Worm (Caenorhabditis elegans): ENCODE measurements around the gene srab-13.

Gene srab-13

ce11 chrV:2035545-2035944 is 7.9 kb upstream of the srab-13 start, which contains the start of gene srab-23:
TSS of gene srab-23 (minus strand) at chrV:2035645.
- TF ChIP-seq nhr-237 (tag; optimal IDR thresholded peaks at IDR 0.05) (no peak), unc-62 (GFP tag; optimal IDR thresholded peaks at IDR 0.05) (no peak), ceh-83 (GFP tag; optimal IDR thresholded peaks at IDR 0.05) (no peak), elt-3 (tag; optimal IDR thresholded peaks at IDR 0.05) (no peak), snpc-4 (tag; optimal IDR thresholded peaks at IDR 0.05) (no peak), unc-39 (tag; optimal IDR thresholded peaks at IDR 0.05) (no peak), ceh-39 (tag; optimal IDR thresholded peaks at IDR 0.05) (no peak), bed-3 (GFP tag; optimal IDR thresholded peaks at IDR 0.05) (no peak), ham-2 (GFP tag; optimal IDR thresholded peaks at IDR 0.05) (no peak)

ce11 chrV:2031454-2031853 is 3.8 kb upstream of the srab-13 start, which contains the start of gene hil-6:
TSS of gene hil-6 (minus strand) at chrV:2031554.
- TF ChIP-seq elt-3 (tag; optimal IDR thresholded peaks at IDR 0.05) = no peak
- TF ChIP-seq nhr-2 (tag; optimal IDR thresholded peaks at IDR 0.05) = no peak
- no peak for TF ChIP-seq blmp-1 (tag; optimal IDR thresholded peaks at IDR 0.05)
- no peak for TF ChIP-seq ces-1 (GFP tag; optimal IDR thresholded peaks at IDR 0.05)
- no peak for TF ChIP-seq mls-2 (tag; optimal IDR thresholded peaks at IDR 0.05)
- no peak for TF ChIP-seq nhr-237 (tag; optimal IDR thresholded peaks at IDR 0.05)
- TF ChIP-seq lin-32 (GFP tag; optimal IDR thresholded peaks at IDR 0.05) = no peak
- TF ChIP-seq ceh-83 (GFP tag; optimal IDR thresholded peaks at IDR 0.05) = no peak
- TF ChIP-seq snpc-4 (tag; optimal IDR thresholded peaks at IDR 0.05) = no peak
- no peak for TF ChIP-seq tbx-8 (GFP tag; optimal IDR thresholded peaks at IDR 0.05)
- no peak for TF ChIP-seq unc-62 (GFP tag; optimal IDR thresholded peaks at IDR 0.05)
- TF ChIP-seq ceh-39 (tag; optimal IDR thresholded peaks at IDR 0.05) = no peak
- no peak for TF ChIP-seq bed-3 (GFP tag; optimal IDR thresholded peaks at IDR 0.05)
- no peak for TF ChIP-seq ham-2 (GFP tag; optimal IDR thresholded peaks at IDR 0.05)
- TF ChIP-seq unc-120 (tag; optimal IDR thresholded peaks at IDR 0.05; ENCODE audit: poor library complexity, severe bottlenecking) = no peak
- no peak for TF ChIP-seq elt-1 (tag; optimal IDR thresholded peaks at IDR 0.05; ENCODE audit: borderline replicate concordance, insufficient read depth)
- TF ChIP-seq hlh-1 (tag; optimal IDR thresholded peaks at IDR 0.05) = no peak
- TF ChIP-seq ztf-11 (tag; optimal IDR thresholded peaks at IDR 0.05) = no peak
- TF ChIP-seq drap-1 (GFP tag; optimal IDR thresholded peaks at IDR 0.05) = no peak

- TF ChIP-seq ztf-11 (tag; optimal IDR thresholded peaks at IDR 0.05) (no peak), mab-5 (tag; optimal IDR thresholded peaks at IDR 0.05) (no peak), bed-3 (GFP tag; optimal IDR thresholded peaks at IDR 0.05) (no peak), mls-2 (tag; optimal IDR thresholded peaks at IDR 0.05) (no peak), unc-120 (tag; optimal IDR thresholded peaks at IDR 0.05; ENCODE audit: poor library complexity, severe bottlenecking) (no peak), ceh-43 (GFP tag; optimal IDR thresholded peaks at IDR 0.05) (no peak), hlh-1 (tag; optimal IDR thresholded peaks at IDR 0.05) (no peak), drap-1 (GFP tag; optimal IDR thresholded peaks at IDR 0.05) (no peak), lin-32 (GFP tag; optimal IDR thresholded peaks at IDR 0.05) (no peak), nhr-12 (tag; optimal IDR thresholded peaks at IDR 0.05) (no peak), snpc-4 (tag; optimal IDR thresholded peaks at IDR 0.05) (no peak), ces-1 (GFP tag; optimal IDR thresholded peaks at IDR 0.05) (no peak), cnd-1 (tag; optimal IDR thresholded peaks at IDR 0.05) (no peak), ham-2 (GFP tag; optimal IDR thresholded peaks at IDR 0.05) (no peak)
Measured at ce11 chrV:2030661-2031060, 3.0 kb upstream of the srab-13 start.

ce11 chrV:2029877-2030276 is 2.2 kb upstream of the srab-13 start, which contains the start of gene F59A7.12:
TSS of gene F59A7.12 (plus strand) at chrV:2030177.
- TF ChIP-seq pha-4 (tag; optimal IDR thresholded peaks at IDR 0.05) (no peak), ztf-11 (tag; optimal IDR thresholded peaks at IDR 0.05) (no peak), nhr-12 (tag; optimal IDR thresholded peaks at IDR 0.05) (no peak), lsy-2 (tag; optimal IDR thresholded peaks at IDR 0.05) (no peak), hlh-1 (tag; optimal IDR thresholded peaks at IDR 0.05) (no peak)

- no peak for TF ChIP-seq cnd-1 (tag; optimal IDR thresholded peaks at IDR 0.05)
Measured at ce11 chrV:2022374-2022773, 5.3 kb downstream of the srab-13 start, which contains the start of gene F59A7.5. TSS of gene F59A7.5 (plus strand) at chrV:2022674.

ce11 chrV:2021283-2021682 is 6.4 kb downstream of the srab-13 start:
- no peak for TF ChIP-seq cnd-1 (tag; optimal IDR thresholded peaks at IDR 0.05)
- no peak for TF ChIP-seq blmp-1 (tag; optimal IDR thresholded peaks at IDR 0.05)
- TF ChIP-seq pha-4 (tag; optimal IDR thresholded peaks at IDR 0.05) = no peak
- no peak for TF ChIP-seq mls-2 (tag; optimal IDR thresholded peaks at IDR 0.05)
- no peak for TF ChIP-seq zip-8 (tag; optimal IDR thresholded peaks at IDR 0.05)
- no peak for TF ChIP-seq nhr-237 (tag; optimal IDR thresholded peaks at IDR 0.05)
- TF ChIP-seq sptf-1 (tag; optimal IDR thresholded peaks at IDR 0.05) = no peak
- no peak for TF ChIP-seq ztf-11 (tag; optimal IDR thresholded peaks at IDR 0.05)
- TF ChIP-seq tbx-8 (GFP tag; optimal IDR thresholded peaks at IDR 0.05) = no peak
- no peak for TF ChIP-seq nhr-12 (tag; optimal IDR thresholded peaks at IDR 0.05)
